Worm (Caenorhabditis elegans) whole organism, late embryonic: ENCODE results near the gene mdt-29.

Experiments used
- C08G9.2 ChIP-seq: sonication (generic microtip); optimal IDR thresholded peaks from 2 replicates; lab custom pipeline; 2016; ENCODE audit warnings: mild to moderate bottlenecking, missing genetic modification characterization, moderate library complexity, missing compliant biosample characterization
- ceh-18 ChIP-seq: sonication (generic microtip); optimal IDR thresholded peaks from 2 replicates; lab custom pipeline; 2016; ENCODE audit warnings: missing genetic modification characterization, missing compliant biosample characterization
- dmd-4 ChIP-seq: sonication (generic microtip); optimal IDR thresholded peaks from 2 replicates; lab custom pipeline; 2016; ENCODE audit warnings: borderline replicate concordance, missing genetic modification characterization, missing compliant biosample characterization
- hlh-6 ChIP-seq: sonication (generic microtip); optimal IDR thresholded peaks from 2 replicates; lab custom pipeline; 2016; ENCODE audit warnings: missing genotype, missing genetic modification characterization, missing compliant biosample characterization
- lin-11 ChIP-seq: fragments of 200-800 bp; sonication (Bioruptor generic); optimal IDR thresholded peaks from 2 replicates; lab custom pipeline; 2018; ENCODE audit warnings: mild to moderate bottlenecking, missing genetic modification characterization, missing compliant biosample characterization
- unc-86 ChIP-seq: sonication (generic microtip); optimal IDR thresholded peaks from 2 replicates; lab custom pipeline; 2016; ENCODE audit warnings: missing genetic modification characterization, missing compliant biosample characterization
- ztf-16 ChIP-seq: sonication (generic microtip); optimal IDR thresholded peaks from 2 replicates; lab custom pipeline; 2017; ENCODE audit warnings: missing genetic modification characterization, missing compliant biosample characterization

DNA sequence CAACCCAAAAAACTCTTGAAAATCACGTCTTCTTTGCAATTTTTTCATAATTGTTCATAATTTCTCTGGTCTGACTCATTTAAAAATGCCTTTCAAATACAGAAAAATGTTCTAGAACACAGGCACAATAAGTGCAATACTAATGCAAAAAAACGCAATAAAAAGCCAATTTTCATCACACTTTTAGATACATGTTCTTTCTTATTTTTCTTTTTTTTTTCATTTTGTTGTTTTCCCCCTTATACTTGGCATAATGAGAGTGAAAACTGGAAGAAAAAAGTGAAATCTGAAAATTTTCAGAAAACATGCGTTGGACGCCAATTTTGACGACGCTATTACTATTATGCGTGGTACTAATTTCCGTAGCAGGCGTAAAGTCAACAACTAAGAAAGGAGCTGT is 29.1 kb upstream of the mdt-29 start, which contains the start of gene tyr-2:
- TF ChIP-seq hlh-6 (no peak), ceh-18 (no peak), ztf-16 (no peak), lin-11 (tag; lab: Kevin White, UChicago) (no peak), unc-86 (tag; lab: Kevin White, UChicago) (no peak), C08G9.2 (tag; lab: Kevin White, UChicago) (no peak), dmd-4 (tag; lab: Kevin White, UChicago) (no peak)
